Worm (Caenorhabditis elegans): Measurements from ENCODE around the gene mec-14.

- TF ChIP-seq nhr-237 (tag; optimal IDR thresholded peaks at IDR 0.05), result no peak
- no peak for TF ChIP-seq aly-2 (tag; optimal IDR thresholded peaks at IDR 0.05)
- TF ChIP-seq sma-3 (GFP tag; optimal IDR thresholded peaks at IDR 0.05), result no peak
- TF ChIP-seq elt-1 (tag; optimal IDR thresholded peaks at IDR 0.05), result no peak
- TF ChIP-seq mab-5 (tag; optimal IDR thresholded peaks at IDR 0.05), result no peak
- TF ChIP-seq ceh-82 (tag; optimal IDR thresholded peaks at IDR 0.05), result no peak
- TF ChIP-seq ztf-11 (tag; optimal IDR thresholded peaks at IDR 0.05), result no peak
- no peak for TF ChIP-seq nhr-11 (tag; optimal IDR thresholded peaks at IDR 0.05)
- TF ChIP-seq blmp-1 (tag; optimal IDR thresholded peaks at IDR 0.05; ENCODE audit: insufficient read depth), result no peak
- TF ChIP-seq egl-27 (tag; optimal IDR thresholded peaks at IDR 0.05), result no peak
- TF ChIP-seq unc-39 (tag; optimal IDR thresholded peaks at IDR 0.05), result no peak
- no peak for TF ChIP-seq dmd-4 (tag; optimal IDR thresholded peaks at IDR 0.05)
- TF ChIP-seq skn-1 (tag; optimal IDR thresholded peaks at IDR 0.05), result no peak
- no peak for TF ChIP-seq elt-3 (tag; optimal IDR thresholded peaks at IDR 0.05)
These were observed 31.7 kb downstream of the mec-14 start, which contains the start of gene rnp-7 for ce11 chrIII:7161055-7161454.
